Worm (Caenorhabditis elegans) whole organism, early embryonic: ENCODE results near the gene rpc-1.

Source experiments
- B0310.2 ChIP-seq: sonication (generic microtip); optimal IDR thresholded peaks from 2 replicates; lab custom pipeline; 2016; ENCODE audit warnings: mild to moderate bottlenecking, missing genetic modification characterization, missing compliant biosample characterization
- aly-1 ChIP-seq: sonication (generic microtip); optimal IDR thresholded peaks from 2 replicates; lab custom pipeline; 2016; ENCODE audit warnings: missing genetic modification characterization, missing compliant biosample characterization
- ama-1 ChIP-seq: fragments of 150-350 bp; optimal IDR thresholded peaks from 2 replicates; lab custom pipeline; 2014
- ceh-13 ChIP-seq: fragments of 200-800 bp; sonication (Bioruptor generic); optimal IDR thresholded peaks from 2 replicates; lab custom pipeline; 2018; ENCODE audit warnings: mild to moderate bottlenecking, missing genetic modification characterization, missing compliant biosample characterization
- ceh-36 ChIP-seq: sonication (generic microtip); optimal IDR thresholded peaks from 2 replicates; lab custom pipeline; 2016; ENCODE audit warnings: missing genetic modification characterization, inconsistent platforms, missing compliant biosample characterization
- ets-7 ChIP-seq: sonication (generic microtip); optimal IDR thresholded peaks from 2 replicates; lab custom pipeline; 2016; ENCODE audit warnings: missing genotype, missing genetic modification characterization, missing compliant biosample characterization
- flt-1 ChIP-seq: fragments of 200-800 bp; sonication (Bioruptor generic); IDR thresholded peaks from 2 replicates; pipeline ENCODE4 v1.3.6; 2022; ENCODE audit warnings: missing genetic modification characterization, missing compliant biosample characterization
- hmbx-1 ChIP-seq: sonication (generic microtip); optimal IDR thresholded peaks from 2 replicates; lab custom pipeline; 2016; ENCODE audit warnings: mild to moderate bottlenecking, missing genetic modification characterization, missing compliant biosample characterization
- scrt-1 ChIP-seq: fragments of 200-800 bp; sonication (Bioruptor generic); IDR thresholded peaks from 2 replicates; pipeline ENCODE4 v1.3.6; 2022; ENCODE audit warnings: missing genetic modification characterization, missing compliant biosample characterization
- tbx-11 ChIP-seq: fragments of 200-800 bp; sonication (Bioruptor generic); IDR thresholded peaks from 2 replicates; pipeline ENCODE4 v1.3.6; 2022; ENCODE audit warnings: missing genetic modification characterization, missing compliant biosample characterization
- tbx-37 ChIP-seq: fragments of 200-800 bp; sonication (Bioruptor generic); conservative IDR thresholded peaks from 2 replicates; pipeline ENCODE4 v1.3.6; 2022; ENCODE audit warnings: missing genetic modification reagents, missing genetic modification characterization, missing compliant biosample characterization

- no peak for TF ChIP-seq ama-1 (lab: Kevin White, UChicago)
- TF ChIP-seq ceh-36, result no peak
- no peak for TF ChIP-seq aly-1 (tag; lab: Kevin White, UChicago)
- TF ChIP-seq tbx-11 (GFP tag; lab: Robert Waterston, UW), result no peak
- TF ChIP-seq ceh-13 (GFP tag; lab: Kevin White, UChicago), result no peak
- no peak for TF ChIP-seq ets-7 (tag; lab: Kevin White, UChicago)
- no peak for TF ChIP-seq tbx-37 (GFP tag; lab: Robert Waterston, UW)
- TF ChIP-seq B0310.2 (tag; lab: Kevin White, UChicago), result no peak
- TF ChIP-seq hmbx-1, result no peak
- TF ChIP-seq flt-1 (GFP tag; lab: Robert Waterston, UW), result no peak
- no peak for TF ChIP-seq scrt-1 (GFP tag; lab: Robert Waterston, UW)
Observed at ce11 chrIV:7211313-7211712, 45.8 kb upstream of the rpc-1 start.
